Fruit fly (Drosophila melanogaster) whole organism: ENCODE measurements around the gene CG44005.

ENCODE experiments used
- CG8478 ChIP-seq: fragments of >200 bp; optimal IDR thresholded peaks from 2 replicates; lab custom pipeline; 2018; ENCODE audit warnings: inconsistent platforms
- Dll ChIP-seq: fragments of >200 bp; optimal IDR thresholded peaks from 2 replicates; lab custom pipeline; 2017
- pan ChIP-seq: fragments of >200 bp; optimal IDR thresholded peaks from 2 replicates; lab custom pipeline; 2017
- psq ChIP-seq: fragments of >200 bp; optimal IDR thresholded peaks from 2 replicates; lab custom pipeline; 2017
- usp ChIP-seq: fragments of >200 bp; optimal IDR thresholded peaks from 2 replicates; lab custom pipeline; 2017; ENCODE audit warnings: missing biosample characterization, missing genetic modification characterization, mixed read lengths

dm6 chr3L:18077649-18078417 is 5.9 kb upstream of the CG44005 start:
- TF ChIP-seq CG8478 (no peak), Dll (lab: Kevin White, UChicago) (no peak), psq (lab: Kevin White, UChicago) (no peak), usp (GFP tag; lab: Kevin White, UChicago) (no peak), pan (lab: Kevin White, UChicago) (no peak)
